Worm (Caenorhabditis elegans) whole organism, L4/young adult: Measurements from ENCODE around the gene C04G6.13.
A peak's percentile ranks its signal among the peaks of the same experiment; 100 is the strongest.

ENCODE experiments used
- W03F9.2 ChIP-seq: fragments of 150-350 bp; optimal IDR thresholded peaks from 2 replicates; lab custom pipeline; 2014; ENCODE audit warnings: missing biosample characterization, missing genetic modification characterization
- dao-5 ChIP-seq: sonication (generic microtip); optimal IDR thresholded peaks from 2 replicates; lab custom pipeline; 2016; ENCODE audit warnings: missing genotype, missing genetic modification characterization, moderate library complexity, missing compliant biosample characterization
- him-1 ChIP-seq: sonication (generic microtip); optimal IDR thresholded peaks from 2 replicates; lab custom pipeline; 2016; ENCODE audit warnings: missing genotype, missing genetic modification reagents, missing genetic modification characterization, missing compliant biosample characterization

C04G6.13 gene

DNA sequence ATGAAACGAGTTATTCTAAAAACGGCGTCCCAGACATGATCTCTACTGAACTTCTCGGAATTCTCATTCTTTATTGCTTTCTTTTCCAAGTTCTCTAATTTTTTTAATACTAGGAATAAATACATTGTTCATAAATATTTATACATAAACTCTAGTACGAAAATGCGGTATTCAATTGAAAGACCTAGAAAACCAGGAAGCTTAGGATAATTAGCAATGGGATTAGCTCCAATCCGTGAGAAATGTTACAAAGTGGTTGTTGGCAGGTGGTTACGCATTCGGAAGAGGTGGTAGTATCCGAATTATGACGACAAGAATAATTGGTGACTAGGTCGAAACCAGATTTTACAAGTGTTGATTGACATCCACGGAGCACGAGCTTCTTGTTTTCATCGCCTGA is 27.1 kb upstream of the C04G6.13 start:
- TF ChIP-seq him-1: no peak
- no peak for TF ChIP-seq W03F9.2
- no peak for TF ChIP-seq dao-5 (tag; lab: Kevin White, UChicago)

DNA sequence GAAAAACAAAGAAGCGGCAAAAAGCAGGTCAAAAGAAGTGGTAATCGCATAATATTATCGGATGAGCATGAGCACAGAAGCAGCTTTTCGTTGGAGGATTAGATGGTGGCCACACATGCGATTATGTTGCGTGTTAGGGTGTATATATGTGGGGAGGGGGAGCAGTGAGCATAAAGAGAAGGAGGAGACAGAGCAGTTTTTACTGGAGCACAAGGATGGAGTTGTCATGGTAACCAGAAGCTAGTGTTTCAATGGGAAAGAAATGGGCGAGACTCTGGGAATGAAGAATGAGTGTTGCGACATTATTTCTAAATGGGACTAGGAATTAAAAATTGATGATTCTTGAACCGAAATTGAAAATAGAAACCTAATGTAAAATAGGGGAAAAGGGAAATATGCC is 26.1 kb upstream of the C04G6.13 start, which contains the start of gene C27A2.8:
Gene C27A2.8 (minus strand): TSS at position 117 of the 400 bp plus-strand sequence.
- TF ChIP-seq him-1 (no peak), W03F9.2 (no peak), dao-5 (tag; lab: Kevin White, UChicago) (no peak)

DNA sequence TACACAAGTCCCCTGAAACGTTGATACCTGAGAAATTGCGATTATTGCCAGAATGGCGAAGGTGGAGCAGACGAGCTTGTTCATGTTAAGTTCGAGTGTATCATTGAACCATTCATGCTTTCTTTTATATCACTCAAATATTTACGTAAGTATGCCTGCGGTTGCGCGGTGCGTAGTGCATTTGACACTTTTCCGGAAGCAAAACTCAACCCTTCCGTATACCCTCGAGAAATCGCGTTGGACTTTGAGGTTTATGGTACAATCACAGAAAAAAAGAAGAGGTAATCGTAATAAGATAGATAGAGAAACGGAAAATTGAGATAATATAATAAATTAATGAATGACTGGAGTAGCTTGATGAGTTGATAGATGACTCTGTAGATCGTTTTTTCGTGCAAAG is 24.5 kb upstream of the C04G6.13 start, which contains the start of gene idpb-2:
Gene idpb-2 (minus strand): TSS at position 101 of the 400 bp plus-strand sequence.
- TF ChIP-seq W03F9.2 (no peak), dao-5 (tag; lab: Kevin White, UChicago) (no peak), him-1 (no peak)

DNA sequence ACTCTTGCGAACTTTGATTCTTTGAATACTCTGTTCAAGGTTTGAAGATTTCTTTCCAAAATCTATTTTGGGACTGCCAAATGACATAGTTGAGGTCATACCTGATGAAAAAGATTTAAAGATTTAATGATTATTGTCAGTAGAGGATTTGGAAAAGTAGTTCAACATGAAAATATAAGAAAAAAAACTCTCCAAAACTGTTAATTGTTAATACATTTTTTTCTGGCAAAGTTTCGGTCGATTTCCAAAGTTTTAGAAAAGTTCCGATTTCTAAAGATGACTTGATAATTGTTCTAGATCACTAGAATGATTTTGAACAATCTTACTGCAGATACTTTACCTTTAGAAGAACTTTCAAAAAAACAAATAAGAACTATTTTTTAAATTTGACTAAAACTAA is 22.8 kb upstream of the C04G6.13 start, which contains the start of gene C27A2.7:
Gene C27A2.7 (minus strand): TSS at position 101 of the 400 bp plus-strand sequence.
- no peak for TF ChIP-seq W03F9.2
- no peak for TF ChIP-seq dao-5 (tag; lab: Kevin White, UChicago)
- no peak for TF ChIP-seq him-1

DNA sequence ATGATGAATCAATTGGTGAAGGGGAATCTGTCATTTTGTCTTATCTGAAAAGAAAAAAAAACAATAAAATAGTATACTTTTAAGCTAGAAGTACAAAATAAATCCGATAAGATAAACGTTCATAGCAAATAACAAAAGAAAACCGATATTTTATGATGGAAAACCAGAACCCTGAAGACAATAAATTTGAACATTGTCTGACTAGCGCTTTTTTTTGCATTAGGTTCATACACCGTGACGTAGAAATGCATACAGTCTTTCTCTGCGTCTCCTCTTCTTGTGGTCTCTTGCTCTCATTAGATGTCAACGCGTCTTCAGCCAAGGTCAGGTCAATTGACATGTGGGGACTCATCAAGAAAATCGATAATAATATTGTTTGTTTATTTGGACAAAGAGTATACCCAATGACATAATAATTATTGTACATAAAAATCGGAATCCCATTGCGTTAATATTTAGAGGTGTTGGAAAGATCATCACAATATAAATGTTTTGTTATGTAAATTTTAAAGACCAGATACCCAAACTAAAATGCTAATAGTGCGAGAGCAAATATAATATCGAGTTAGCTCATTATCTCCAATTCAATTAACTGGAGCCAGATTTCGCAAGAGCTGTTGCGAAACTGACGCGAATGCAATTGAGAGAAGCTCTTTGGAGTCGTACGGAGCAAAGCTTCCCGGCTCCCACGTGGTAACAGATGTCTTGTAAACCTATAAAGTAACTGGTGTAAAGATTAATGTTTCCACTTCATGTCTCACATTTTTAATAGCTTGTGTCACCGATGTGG is 12.7 kb upstream of the C04G6.13 start, which contains the start of gene dsh-2:
Gene dsh-2 (minus strand): TSS at position 51 of the 790 bp plus-strand sequence.
- TF ChIP-seq dao-5 (tag; lab: Kevin White, UChicago): no peak
- no peak for TF ChIP-seq him-1
- TF ChIP-seq W03F9.2: peak; percentile 45

DNA sequence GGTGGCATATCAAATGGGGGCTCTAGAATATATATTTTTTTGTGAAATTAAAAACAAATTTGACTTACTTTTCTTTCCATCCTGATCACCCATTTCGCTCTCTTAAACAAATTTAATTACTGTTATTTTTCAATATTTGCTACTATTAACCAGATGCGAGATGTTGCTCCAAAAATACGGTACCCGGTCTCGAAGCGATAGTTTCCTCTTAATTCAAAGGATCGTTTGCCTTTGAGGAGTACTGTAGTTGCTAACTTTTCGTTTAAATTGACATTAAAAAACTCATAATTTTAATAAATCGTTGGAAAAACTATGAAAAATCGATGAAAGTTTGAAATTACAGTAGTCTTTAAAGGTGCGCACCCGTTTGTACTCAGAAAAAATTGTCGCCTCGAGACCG is 10.7 kb upstream of the C04G6.13 start, which contains the start of gene C04G6.4:
Gene C04G6.4 (minus strand): TSS at position 101 of the 400 bp plus-strand sequence.
- no peak for TF ChIP-seq W03F9.2
- TF ChIP-seq him-1: no peak
- no peak for TF ChIP-seq dao-5 (tag; lab: Kevin White, UChicago)

DNA sequence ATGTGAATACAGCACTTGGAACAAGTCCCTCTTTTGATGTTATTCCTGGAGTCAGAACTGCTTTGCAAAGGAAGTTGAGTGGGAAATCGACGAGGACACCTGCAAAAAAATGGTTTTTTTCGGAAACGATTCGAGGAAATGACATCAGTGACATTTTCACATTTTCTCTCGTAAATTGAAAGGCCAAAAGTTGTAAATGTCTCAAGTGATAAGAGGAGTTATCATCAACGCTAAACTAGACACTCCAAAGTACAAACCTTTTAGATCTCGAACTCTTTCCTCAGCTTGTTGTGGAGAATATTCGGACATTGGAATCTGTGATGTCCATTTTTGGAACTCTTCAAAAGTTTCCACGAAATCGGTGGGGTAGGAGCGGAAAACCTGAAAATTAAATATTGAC is 9.8 kb upstream of the C04G6.13 start:
- no peak for TF ChIP-seq W03F9.2
- no peak for TF ChIP-seq him-1
- no peak for TF ChIP-seq dao-5 (tag; lab: Kevin White, UChicago)

DNA sequence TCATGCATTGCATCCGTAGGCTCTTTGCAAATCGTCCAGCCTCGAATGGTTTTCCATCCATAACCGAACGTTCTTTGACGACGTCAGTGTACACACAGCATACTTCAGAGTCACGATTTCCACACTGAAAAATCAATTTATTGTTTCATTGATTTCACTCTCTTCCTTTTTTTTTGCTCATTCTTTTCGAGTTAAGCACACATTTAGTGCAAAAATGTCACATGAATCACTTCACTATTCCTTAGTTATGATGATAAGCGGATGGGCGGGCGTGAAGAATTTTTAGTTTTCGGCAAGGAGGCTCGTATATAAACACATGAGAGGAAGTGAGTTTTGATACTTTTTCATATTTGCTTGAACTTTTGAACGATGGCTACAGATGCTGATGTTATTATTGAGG is 8.6 kb upstream of the C04G6.13 start, which contains the start of gene txt-9:
Gene txt-9 (plus strand): TSS at position 336 of the 400 bp plus-strand sequence.
- TF ChIP-seq dao-5 (tag; lab: Kevin White, UChicago) (no peak), W03F9.2 (no peak), him-1 (no peak)

DNA sequence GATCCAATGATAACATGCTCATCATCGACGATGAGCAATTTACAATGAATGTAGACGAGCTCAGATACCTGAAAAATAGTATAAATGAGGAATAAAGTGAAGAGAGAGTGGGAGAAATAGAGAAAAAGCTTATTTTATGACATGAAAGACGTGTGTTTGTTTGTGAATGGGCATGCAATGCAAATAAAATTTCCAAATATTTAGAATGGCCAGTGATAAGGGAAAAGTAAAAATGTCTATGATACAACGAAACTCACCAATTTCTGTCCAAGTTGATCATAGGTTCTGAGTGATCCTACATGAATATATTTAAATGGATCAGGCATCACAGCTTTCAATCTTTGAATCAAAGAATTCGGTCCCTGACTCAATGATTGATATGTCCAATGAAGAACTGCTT is 7.9 kb upstream of the C04G6.13 start:
- TF ChIP-seq dao-5 (tag; lab: Kevin White, UChicago): no peak

DNA sequence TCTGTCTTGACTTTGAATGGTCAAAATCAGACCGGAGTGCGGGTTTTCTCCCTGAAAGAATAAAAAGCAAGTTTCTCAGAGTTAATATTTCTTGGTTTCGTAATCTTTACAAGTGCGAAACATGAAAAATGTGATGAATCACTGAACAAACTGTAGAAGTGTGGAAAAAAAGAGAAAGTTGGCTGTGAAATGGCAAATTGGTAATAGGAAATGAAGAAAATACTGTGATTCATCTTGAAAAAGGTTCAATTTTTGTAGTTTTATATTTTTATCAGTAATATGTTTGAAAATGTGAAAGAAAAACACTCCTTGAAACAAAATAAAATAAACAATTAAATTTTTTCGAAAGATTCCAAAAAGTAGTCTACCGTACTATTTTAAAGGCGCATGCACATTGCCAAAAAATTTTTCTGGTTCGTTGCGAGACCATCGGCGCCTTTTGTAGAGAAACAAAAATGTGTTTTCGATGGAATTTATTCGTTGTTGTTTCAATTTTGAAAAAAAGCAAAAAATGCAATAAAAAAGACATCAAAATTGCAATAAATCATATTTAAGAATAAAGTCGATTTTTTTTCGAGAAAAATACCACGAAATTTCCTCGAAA is 2.3 kb upstream of the C04G6.13 start, which contains the start of gene pld-1:
Gene pld-1 (minus strand): TSS at position 51 of the 604 bp plus-strand sequence.
- TF ChIP-seq W03F9.2: peak; percentile 34
- no peak for TF ChIP-seq him-1

DNA sequence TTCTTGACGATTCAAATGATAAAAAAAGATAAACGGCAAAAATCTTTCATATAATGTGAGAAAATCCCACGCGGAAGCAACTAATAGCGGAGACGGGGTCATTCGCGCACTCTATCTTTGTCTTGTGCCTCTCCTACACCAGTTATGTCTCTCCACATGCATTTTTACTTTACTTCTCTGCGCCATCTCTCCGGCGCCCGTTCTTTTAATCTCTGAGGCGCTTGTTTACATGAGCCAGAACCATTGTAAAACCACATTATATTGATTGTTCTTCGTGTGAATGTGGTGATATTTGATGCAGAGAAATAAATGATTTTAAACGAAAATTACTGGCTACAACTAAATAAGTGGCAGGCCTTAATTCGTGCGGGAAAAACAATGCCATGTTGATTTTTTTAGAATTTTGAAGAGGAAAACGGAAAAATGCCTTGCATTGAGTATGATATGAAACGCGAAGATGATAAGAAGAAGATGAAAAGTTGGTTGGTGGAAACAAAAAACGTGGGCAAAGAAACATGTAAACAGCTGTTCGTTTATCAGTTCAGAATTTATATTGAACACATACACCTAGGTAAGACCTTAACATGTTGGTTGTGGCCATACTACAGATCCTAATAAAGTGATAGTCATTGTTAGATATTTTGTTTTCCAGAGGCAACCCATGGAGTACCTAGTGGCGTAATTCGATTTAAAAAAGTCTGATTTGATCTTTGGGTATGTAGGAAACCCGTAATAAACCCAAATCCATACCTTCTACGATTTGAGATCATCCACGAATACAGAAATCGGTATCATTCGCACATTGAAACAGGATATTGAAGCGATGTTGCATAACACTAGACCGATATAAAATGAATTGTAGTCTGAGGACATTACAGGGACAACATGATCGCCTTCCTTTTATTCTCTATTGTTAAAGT is 1.4 kb upstream of the C04G6.13 start, which contains the start of gene C04G6.2:
Gene C04G6.2 (plus strand): TSS at position 870 of the 920 bp plus-strand sequence.
- TF ChIP-seq W03F9.2 (no peak), him-1 (no peak), dao-5 (tag; lab: Kevin White, UChicago) (no peak)

DNA sequence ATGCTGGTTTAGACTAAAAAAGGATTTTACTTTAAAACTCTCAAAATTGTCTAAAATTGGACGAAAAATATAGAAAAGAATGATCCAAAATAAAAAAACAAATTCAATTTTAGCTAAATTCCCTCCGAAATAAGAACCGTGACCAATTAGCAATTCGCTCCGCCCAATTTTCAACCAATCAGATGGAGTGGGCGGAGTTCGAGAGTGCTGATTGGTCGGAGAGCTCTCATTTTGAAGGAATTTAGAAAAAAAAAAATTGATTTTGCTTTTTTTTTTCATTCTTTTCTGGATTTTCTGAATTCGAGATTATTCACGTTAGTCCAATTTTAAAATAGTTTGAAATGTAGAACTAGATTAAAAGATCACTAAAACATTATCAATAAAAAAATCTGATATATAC is 5.0 kb downstream of the C04G6.13 start:
- TF ChIP-seq him-1: no peak
- no peak for TF ChIP-seq W03F9.2
- TF ChIP-seq dao-5 (tag; lab: Kevin White, UChicago): no peak

DNA sequence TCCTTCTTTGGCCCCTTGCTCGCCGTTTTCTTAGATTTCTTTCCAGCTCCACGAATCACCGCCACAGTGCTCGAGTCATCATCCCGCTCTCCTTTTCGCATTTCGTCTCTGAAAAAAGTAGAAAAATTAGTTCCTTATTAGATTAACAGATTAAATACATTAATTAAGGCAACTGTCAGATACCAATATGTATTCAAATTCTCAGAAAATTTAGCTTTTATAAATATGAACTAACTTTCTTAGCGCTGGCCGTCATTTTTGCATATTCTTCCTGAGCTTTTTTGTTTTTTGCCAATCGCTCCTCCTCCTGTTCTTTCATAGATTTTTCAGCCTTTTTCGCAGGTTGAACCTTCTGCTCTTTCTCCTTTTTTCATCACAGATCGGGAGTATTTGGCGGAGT is 5.6 kb downstream of the C04G6.13 start, which contains the start of gene C04G6.6:
Gene C04G6.6 (minus strand): TSS at position 101 of the 400 bp plus-strand sequence.
- TF ChIP-seq W03F9.2: no peak
- no peak for TF ChIP-seq dao-5 (tag; lab: Kevin White, UChicago)

DNA sequence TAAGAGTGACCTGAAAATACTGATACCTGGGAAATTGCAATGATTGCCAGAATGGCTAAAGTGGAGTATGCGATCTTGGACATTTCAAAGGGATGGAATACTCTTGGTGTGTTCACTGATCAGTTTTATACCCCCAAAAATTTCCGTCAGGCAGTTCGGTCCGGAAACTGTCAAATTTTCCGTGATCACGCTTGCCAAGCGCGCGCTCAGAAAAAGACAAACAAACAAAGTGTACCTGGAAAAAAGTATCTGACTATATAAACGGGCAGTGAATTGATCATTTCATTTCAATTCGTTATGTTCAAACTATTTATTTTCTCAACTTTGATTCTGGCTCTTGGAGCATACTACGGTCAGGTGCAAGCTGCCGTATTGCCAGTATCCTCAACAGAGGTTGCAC is 7.7 kb downstream of the C04G6.13 start, which contains the start of the genes idpb-3 and idpb-1:
Gene idpb-3 (minus strand): TSS at position 101 of the 400 bp plus-strand sequence.
Gene idpb-1 (plus strand): TSS at position 284 of the 400 bp plus-strand sequence.
- no peak for TF ChIP-seq him-1
- no peak for TF ChIP-seq dao-5 (tag; lab: Kevin White, UChicago)
- TF ChIP-seq W03F9.2: no peak
